Fruit fly (Drosophila melanogaster) whole organism, prepupa: Measurements from ENCODE around the gene CG11977.
A peak's percentile ranks its signal among the peaks of the same experiment; 100 is the strongest.

Source experiments
- CG11762 ChIP-seq: fragments of 200-800 bp; sonication (Bioruptor generic); optimal IDR thresholded peaks from 3 replicates; lab custom pipeline; 2016; ENCODE audit warnings: missing biosample characterization, missing genetic modification characterization; ENCODE audit not compliant: insufficient read depth
- CG11902 ChIP-seq: fragments of 200-800 bp; sonication (Bioruptor generic); optimal IDR thresholded peaks from 3 replicates; lab custom pipeline; 2016; ENCODE audit warnings: missing biosample characterization, missing genetic modification characterization
- CG15336 ChIP-seq: fragments of 200-800 bp; sonication (Bioruptor generic); IDR thresholded peaks from 2 replicates; pipeline ENCODE4 v1.3.6; 2022; ENCODE audit warnings: missing biosample characterization, missing genetic modification characterization
- CG1621 ChIP-seq: fragments of 200-800 bp; sonication (Bioruptor generic); optimal IDR thresholded peaks from 3 replicates; lab custom pipeline; 2018; ENCODE audit warnings: missing biosample characterization, mild to moderate bottlenecking, missing genetic modification characterization
- CG16779 ChIP-seq: fragments of 200-800 bp; sonication (Bioruptor generic); optimal IDR thresholded peaks from 3 replicates; lab custom pipeline; 2017; ENCODE audit warnings: missing biosample characterization, mild to moderate bottlenecking, missing genetic modification characterization
- CG31627 ChIP-seq: fragments of 200-800 bp; sonication (Bioruptor generic); optimal IDR thresholded peaks from 3 replicates; lab custom pipeline; 2016; ENCODE audit warnings: missing biosample characterization, missing genetic modification characterization
- CG32006 ChIP-seq: fragments of 200-800 bp; sonication (Bioruptor generic); optimal IDR thresholded peaks from 3 replicates; lab custom pipeline; 2017; ENCODE audit warnings: missing biosample characterization, mild to moderate bottlenecking, missing genetic modification characterization
- CG34406 ChIP-seq: fragments of 200-800 bp; sonication (Bioruptor generic); optimal IDR thresholded peaks from 3 replicates; lab custom pipeline; 2016; ENCODE audit warnings: missing biosample characterization, missing genetic modification characterization
- CG3919 ChIP-seq: fragments of 200-800 bp; sonication (Bioruptor generic); optimal IDR thresholded peaks from 3 replicates; lab custom pipeline; 2016; ENCODE audit warnings: missing biosample characterization, missing genetic modification characterization
- CG4318 ChIP-seq: fragments of 200-800 bp; sonication (Bioruptor generic); optimal IDR thresholded peaks from 3 replicates; lab custom pipeline; 2017; ENCODE audit warnings: missing biosample characterization, mild to moderate bottlenecking, missing genetic modification characterization
- CG6163 ChIP-seq: fragments of 200-800 bp; sonication (Bioruptor generic); IDR thresholded peaks from 3 replicates; pipeline ENCODE4 v1.3.6; 2022; ENCODE audit warnings: missing biosample characterization, missing genetic modification characterization
- CG6276 ChIP-seq: fragments of 200-800 bp; sonication (Bioruptor generic); optimal IDR thresholded peaks from 2 replicates; lab custom pipeline; 2017; ENCODE audit warnings: missing biosample characterization, mild to moderate bottlenecking, missing genetic modification characterization
- CG6792 ChIP-seq: fragments of 200-800 bp; sonication (Bioruptor generic); optimal IDR thresholded peaks from 3 replicates; lab custom pipeline; 2016; ENCODE audit warnings: missing biosample characterization, missing genetic modification characterization
- CG6808 ChIP-seq: fragments of 200-800 bp; sonication (Bioruptor generic); optimal IDR thresholded peaks from 3 replicates; lab custom pipeline; 2017; ENCODE audit warnings: missing biosample characterization, missing genetic modification characterization, mild to moderate bottlenecking, moderate library complexity, missing genetic modification reagents
- CG6854 ChIP-seq: fragments of 200-800 bp; sonication (Bioruptor generic); optimal IDR thresholded peaks from 2 replicates; lab custom pipeline; 2017; ENCODE audit warnings: missing biosample characterization, mild to moderate bottlenecking, missing genetic modification characterization
- CG7368 ChIP-seq: fragments of 200-800 bp; sonication (Bioruptor generic); optimal IDR thresholded peaks from 3 replicates; lab custom pipeline; 2016; ENCODE audit warnings: missing biosample characterization, missing genetic modification characterization
- CG8119 ChIP-seq: fragments of 200-800 bp; sonication (Bioruptor generic); IDR thresholded peaks from 3 replicates; pipeline ENCODE4 v1.3.6; 2022; ENCODE audit warnings: missing biosample characterization, missing genetic modification characterization
- CG8319 ChIP-seq: fragments of 200-800 bp; sonication (Bioruptor generic); optimal IDR thresholded peaks from 3 replicates; lab custom pipeline; 2016; ENCODE audit warnings: missing biosample characterization, missing genetic modification characterization
- CG9139 ChIP-seq: fragments of 200-800 bp; sonication (Bioruptor generic); optimal IDR thresholded peaks from 3 replicates; lab custom pipeline; 2017; ENCODE audit warnings: missing biosample characterization, mild to moderate bottlenecking, missing genetic modification characterization
- Eip75B ChIP-seq: fragments of 200-800 bp; sonication (Bioruptor generic); optimal IDR thresholded peaks from 3 replicates; lab custom pipeline; 2016; ENCODE audit warnings: missing biosample characterization, missing genetic modification characterization
- Eip78C ChIP-seq: fragments of 200-800 bp; sonication (Bioruptor generic); peaks from one replicate; lab custom pipeline; 2016; ENCODE audit warnings: missing biosample characterization, missing genetic modification characterization
- Ets96B ChIP-seq: fragments of 200-800 bp; optimal IDR thresholded peaks from 2 replicates; lab custom pipeline; 2019; ENCODE audit warnings: missing biosample characterization, mild to moderate bottlenecking, missing genetic modification characterization, moderate library complexity
- Gug ChIP-seq: fragments of 200-800 bp; sonication (Bioruptor generic); IDR thresholded peaks from 2 replicates; pipeline ENCODE4 v1.3.6; 2022; ENCODE audit warnings: missing biosample characterization, missing genetic modification characterization
- Hr38 ChIP-seq: sonication (Bioruptor generic); optimal IDR thresholded peaks from 2 replicates; lab custom pipeline; 2016; ENCODE audit warnings: missing biosample characterization, missing genetic modification characterization
- Hr39 ChIP-seq: fragments of 200-800 bp; sonication (Bioruptor generic); optimal IDR thresholded peaks from 2 replicates; lab custom pipeline; 2016; ENCODE audit warnings: missing biosample characterization, missing genetic modification characterization
- Hr4 ChIP-seq: fragments of 200-800 bp; sonication (Bioruptor generic); optimal IDR thresholded peaks from 3 replicates; lab custom pipeline; 2016; ENCODE audit warnings: missing biosample characterization, missing genetic modification characterization
- Lpt ChIP-seq: fragments of 200-800 bp; sonication (Bioruptor generic); optimal IDR thresholded peaks from 3 replicates; lab custom pipeline; 2016; ENCODE audit warnings: missing biosample characterization, missing genetic modification characterization
- OdsH ChIP-seq: fragments of 200-800 bp; sonication (Bioruptor generic); optimal IDR thresholded peaks from 3 replicates; lab custom pipeline; 2016; ENCODE audit warnings: missing biosample characterization, missing genetic modification characterization
- achi ChIP-seq: fragments of 200-800 bp; sonication (Bioruptor generic); optimal IDR thresholded peaks from 3 replicates; lab custom pipeline; 2016; ENCODE audit warnings: missing biosample characterization, missing genetic modification characterization
- acj6 ChIP-seq: fragments of 200-800 bp; sonication (Bioruptor generic); optimal IDR thresholded peaks from 3 replicates; lab custom pipeline; 2016; ENCODE audit warnings: missing biosample characterization, missing genetic modification characterization
- cyc ChIP-seq: fragments of 200-800 bp; sonication (Bioruptor generic); optimal IDR thresholded peaks from 3 replicates; lab custom pipeline; 2016; ENCODE audit warnings: missing biosample characterization, missing genetic modification characterization
- dac ChIP-seq: fragments of 200-800 bp; sonication (Bioruptor generic); optimal IDR thresholded peaks from 2 replicates; lab custom pipeline; 2017; ENCODE audit warnings: missing biosample characterization, mild to moderate bottlenecking, missing genetic modification characterization
- dsx ChIP-seq: fragments of 200-800 bp; optimal IDR thresholded peaks from 3 replicates; lab custom pipeline; 2019; ENCODE audit warnings: missing biosample characterization, mild to moderate bottlenecking, missing genetic modification characterization, moderate library complexity; ENCODE audit not compliant: poor library complexity, severe bottlenecking
- esn ChIP-seq: fragments of 200-800 bp; sonication (Bioruptor generic); optimal IDR thresholded peaks from 2 replicates; lab custom pipeline; 2016; ENCODE audit warnings: missing biosample characterization, mild to moderate bottlenecking, missing genetic modification characterization, moderate library complexity
- fkh ChIP-seq: fragments of 200-800 bp; sonication (Bioruptor generic); optimal IDR thresholded peaks from 3 replicates; lab custom pipeline; 2017; ENCODE audit warnings: missing biosample characterization, mild to moderate bottlenecking, missing genetic modification characterization, moderate library complexity
- pdm3 ChIP-seq: fragments of 200-800 bp; sonication (Bioruptor generic); optimal IDR thresholded peaks from 3 replicates; lab custom pipeline; 2016; ENCODE audit warnings: missing biosample characterization, missing genetic modification characterization
- salr ChIP-seq, 2 experiments: fragments of 200-800 bp; sonication (Bioruptor generic); optimal IDR thresholded peaks; 3 replicates each; lab custom pipeline; 2016 to 2018; ENCODE audit warnings: missing biosample characterization in 2 of 2, missing genetic modification characterization in 2 of 2, mild to moderate bottlenecking in 1 of 2
- ss ChIP-seq, 2 experiments: fragments of 200-800 bp; sonication (Bioruptor generic); optimal IDR thresholded peaks; 2 replicates in 1 of 2; 3 replicates in 1 of 2; lab custom pipeline; 2017 to 2018; ENCODE audit warnings: mild to moderate bottlenecking in 2 of 2, missing biosample characterization in 2 of 2, missing genetic modification characterization in 2 of 2, moderate library complexity in 1 of 2
- svp ChIP-seq: fragments of 200-800 bp; sonication (Bioruptor generic); peaks from one replicate; lab custom pipeline; 2016; ENCODE audit warnings: missing biosample characterization, missing genetic modification characterization
- topi ChIP-seq: fragments of 200-800 bp; sonication (Bioruptor generic); optimal IDR thresholded peaks from 3 replicates; lab custom pipeline; 2016; ENCODE audit warnings: missing biosample characterization, missing genetic modification characterization

Gene CG11977

dm6 chr3R:8948855-8949254, 48.6 kb upstream of the CG11977 start:
- no peak for TF ChIP-seq ss (GFP tag; optimal IDR thresholded peaks at IDR 0.05; lab: Kevin White, UChicago)
- TF ChIP-seq dsx (GFP tag; lab: Kevin White, UChicago): no peak
- TF ChIP-seq CG3919 (GFP tag; lab: Kevin White, UChicago): peak; percentile 12
- peak; percentile 7 for TF ChIP-seq CG4318
- TF ChIP-seq acj6 (GFP tag; lab: Kevin White, UChicago): no peak
- TF ChIP-seq CG6808 (GFP tag; lab: Kevin White, UChicago): no peak
- peak; percentile 52 for TF ChIP-seq CG32006 (GFP tag; lab: Kevin White, UChicago)
- peak; percentile 61 for TF ChIP-seq Eip78C (GFP tag; lab: Kevin White, UChicago)
- no peak for TF ChIP-seq Gug (GFP tag; lab: Robert Waterston, UW)
- TF ChIP-seq CG11902 (GFP tag; lab: Kevin White, UChicago): no peak
- TF ChIP-seq CG31627: no peak
- TF ChIP-seq Ets96B: no peak
- TF ChIP-seq CG34406 (GFP tag; lab: Kevin White, UChicago): no peak
- TF ChIP-seq CG15336 (GFP tag; lab: Robert Waterston, UW): 0 out of 2 replicates have a peak, but pooled peaks have one; percentile 10
- no peak for TF ChIP-seq CG11762 (GFP tag; lab: Kevin White, UChicago)
- no peak for TF ChIP-seq fkh (GFP tag; lab: Kevin White, UChicago)
- TF ChIP-seq CG6163: 0 out of 3 replicates have a peak, but pooled peaks have one; percentile 45
- no peak for TF ChIP-seq dac (GFP tag; lab: Kevin White, UChicago)
- no peak for TF ChIP-seq Hr4 (GFP tag; lab: Kevin White, UChicago)
- TF ChIP-seq CG16779 (tag; lab: Kevin White, UChicago): no peak
- no peak for TF ChIP-seq Hr38 (GFP tag; lab: Kevin White, UChicago)
- TF ChIP-seq esn (GFP tag; lab: Kevin White, UChicago): no peak
- TF ChIP-seq pdm3 (GFP tag; lab: Kevin White, UChicago): no peak
- no peak for TF ChIP-seq CG1621
- no peak for TF ChIP-seq CG9139 (GFP tag; lab: Kevin White, UChicago)
- peak; percentile 8 for TF ChIP-seq OdsH

dm6 chr3R:8949334-8950066, 48.0 kb upstream of the CG11977 start:
- peak; percentile 6 for TF ChIP-seq CG6854 (GFP tag; lab: Kevin White, UChicago)
- no peak for TF ChIP-seq CG6808 (GFP tag; lab: Kevin White, UChicago)
- peak; percentile 53 for TF ChIP-seq CG8319 (GFP tag; lab: Kevin White, UChicago)
- TF ChIP-seq CG7368: no peak
- no peak for TF ChIP-seq CG6792 (GFP tag; lab: Kevin White, UChicago)
- TF ChIP-seq Eip75B (GFP tag; lab: Kevin White, UChicago): peak; percentile 73
- no peak for TF ChIP-seq achi
- 0 out of 3 replicates have a peak, but pooled peaks have one; percentile 15 for TF ChIP-seq CG6163
- peak; percentile 73 for TF ChIP-seq dsx (GFP tag; lab: Kevin White, UChicago)
- peak; percentile 35 for TF ChIP-seq svp

dm6 chr3R:8954515-8955358, 42.8 kb upstream of the CG11977 start:
- TF ChIP-seq salr (GFP tag; optimal IDR thresholded peaks at IDR 0.05; lab: Kevin White, UChicago) (peak in 1 of 2 experiments; percentile 7), CG15336 (GFP tag; lab: Robert Waterston, UW) (peak; percentile 64), ss (GFP tag; optimal IDR thresholded peaks at IDR 0.05; lab: Kevin White, UChicago) (no peak), CG6276 (peak; percentile 6), Hr38 (GFP tag; lab: Kevin White, UChicago) (no peak), cyc (GFP tag; lab: Kevin White, UChicago) (no peak), CG34406 (GFP tag; lab: Kevin White, UChicago) (peak; percentile 1), CG4318 (peak; percentile 31), topi (GFP tag; lab: Kevin White, UChicago) (no peak), Eip78C (GFP tag; lab: Kevin White, UChicago) (peak; percentile 8), svp (peak; percentile 42), CG11762 (GFP tag; lab: Kevin White, UChicago) (no peak), CG32006 (GFP tag; lab: Kevin White, UChicago) (peak; percentile 67), Hr39 (GFP tag; lab: Kevin White, UChicago) (no peak), CG8119 (GFP tag; lab: Robert Waterston, UW) (peak; percentile 46; the same call in 2 of the 3 replicates), Lpt (GFP tag; lab: Kevin White, UChicago) (no peak)
